Fruit fly (Drosophila melanogaster) S2 (cell line): Measurements from ENCODE around the gene CG15891.

Source experiments
- CG8478 ChIP-seq: fragments of >200 bp; optimal IDR thresholded peaks from 2 replicates; lab custom pipeline; 2018
- CTCF ChIP-seq, 2 experiments: fragments of >200 bp; optimal IDR thresholded peaks; 2 replicates each; lab custom pipeline; 2018

CG15891 gene

DNA sequence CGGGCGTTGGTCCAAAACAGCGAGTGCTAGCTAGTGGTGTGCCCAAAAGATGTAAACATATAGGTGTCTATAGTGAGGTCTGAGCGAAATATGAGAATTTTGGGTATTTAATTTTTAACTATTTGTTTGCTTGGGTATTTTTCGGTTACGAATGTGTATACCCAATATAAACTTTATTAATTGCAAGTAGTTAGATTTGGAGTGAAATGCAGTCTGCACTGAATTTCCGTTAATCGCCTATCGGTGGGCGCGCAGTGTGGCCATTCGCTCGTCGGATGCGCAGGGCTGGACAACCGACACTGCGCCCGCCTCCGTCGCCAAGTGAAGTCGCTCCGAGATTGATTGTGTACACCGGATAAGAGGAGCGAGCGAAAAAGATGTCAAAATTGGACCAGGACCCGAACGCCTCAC is at the start of gene CG15891, which contains the start of gene CG3815:
Gene CG15891 (minus strand): TSS at position 217 of the 411 bp plus-strand sequence.
Gene CG3815 (plus strand): TSS at position 261 of the 411 bp plus-strand sequence.
- no peak for TF ChIP-seq CG8478 (lab: Kevin White, UChicago)
- TF ChIP-seq CTCF (optimal IDR thresholded peaks at IDR 0.05; lab: Kevin White, UChicago): no peak

DNA sequence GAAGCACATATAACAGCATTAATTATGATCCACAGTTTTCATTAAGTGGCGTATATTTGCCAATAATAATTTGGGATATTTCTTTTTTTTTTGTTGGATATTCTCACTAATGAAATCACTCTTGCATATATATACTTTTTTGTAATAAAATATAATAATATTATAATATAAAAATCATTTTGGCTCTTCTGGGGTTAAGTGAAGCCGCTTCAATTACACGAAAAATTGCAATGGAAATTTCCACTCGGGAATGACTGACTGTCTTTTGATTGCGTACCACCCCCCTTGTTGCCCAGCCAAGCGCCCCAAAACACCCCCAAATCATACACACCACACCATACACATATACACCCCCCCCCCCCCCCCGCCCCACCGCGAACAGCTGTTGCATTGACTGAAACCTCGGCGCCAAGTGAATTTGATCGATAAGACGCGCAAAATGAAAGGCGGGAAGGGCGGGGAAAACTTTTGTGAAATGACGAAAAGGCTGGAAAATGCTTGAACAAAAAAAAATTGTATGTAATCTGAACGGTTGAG is 49.5 kb upstream of the CG15891 start:
- no peak for TF ChIP-seq CTCF (optimal IDR thresholded peaks at IDR 0.05; lab: Kevin White, UChicago)
- TF ChIP-seq CG8478 (lab: Kevin White, UChicago): no peak

DNA sequence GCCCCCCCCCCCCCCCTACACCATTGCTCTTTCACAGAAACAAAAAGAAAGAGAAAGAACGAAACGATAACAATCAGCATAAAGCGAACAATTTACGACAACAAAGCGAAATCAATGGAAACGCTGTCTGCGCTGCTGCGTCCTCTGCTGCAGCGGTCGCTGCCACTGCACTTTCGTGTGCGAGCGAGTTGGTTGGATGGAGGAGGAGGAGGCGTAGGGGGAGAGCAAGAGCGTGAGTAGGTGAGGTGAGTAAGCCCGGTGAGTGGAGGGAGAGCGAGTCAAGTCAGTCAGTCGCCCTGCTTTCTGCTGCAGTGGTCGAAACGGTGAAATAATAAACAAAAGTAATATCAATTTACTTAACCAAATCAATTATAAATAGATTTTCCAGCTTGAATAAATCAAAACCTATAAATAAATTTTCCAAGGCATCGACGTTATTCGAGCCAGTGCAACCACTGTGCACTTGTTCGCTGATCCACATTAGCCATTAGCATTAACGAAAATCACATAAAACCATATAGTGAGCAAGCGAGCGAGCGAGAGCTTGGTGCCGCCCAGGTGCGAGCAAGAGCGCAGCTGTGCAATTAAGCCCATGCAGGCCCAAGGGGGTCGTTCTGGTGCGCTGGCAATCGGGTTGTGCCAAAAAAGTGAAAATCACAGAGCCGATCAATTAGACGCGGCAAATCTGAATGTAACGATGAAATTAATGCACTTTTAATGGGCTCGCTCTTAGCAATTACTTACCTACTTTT is 48.8 kb upstream of the CG15891 start:
- TF ChIP-seq CG8478 (lab: Kevin White, UChicago) (no peak), CTCF (optimal IDR thresholded peaks at IDR 0.05; lab: Kevin White, UChicago) (no peak)

DNA sequence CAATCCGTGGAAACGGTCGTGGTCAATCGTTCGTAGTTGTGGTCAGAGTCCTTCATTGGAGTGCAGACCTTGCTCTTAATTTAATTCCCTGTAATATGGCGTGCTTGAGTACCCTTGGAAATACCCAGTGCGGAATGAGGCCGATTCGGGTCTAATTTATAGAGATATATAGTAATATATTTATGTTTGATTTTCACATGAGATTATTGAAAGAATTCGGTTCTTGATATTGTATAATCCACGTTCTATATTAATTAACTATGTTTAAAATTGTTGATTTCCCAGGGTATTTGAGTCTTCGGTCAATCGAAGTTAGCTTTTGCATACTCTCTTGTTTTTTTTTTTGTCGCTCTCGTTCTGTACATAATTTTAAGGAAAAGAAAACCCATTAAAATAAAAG is 48.2 kb upstream of the CG15891 start:
- TF ChIP-seq CG8478 (lab: Kevin White, UChicago) (no peak), CTCF (optimal IDR thresholded peaks at IDR 0.05; lab: Kevin White, UChicago) (no peak)

DNA sequence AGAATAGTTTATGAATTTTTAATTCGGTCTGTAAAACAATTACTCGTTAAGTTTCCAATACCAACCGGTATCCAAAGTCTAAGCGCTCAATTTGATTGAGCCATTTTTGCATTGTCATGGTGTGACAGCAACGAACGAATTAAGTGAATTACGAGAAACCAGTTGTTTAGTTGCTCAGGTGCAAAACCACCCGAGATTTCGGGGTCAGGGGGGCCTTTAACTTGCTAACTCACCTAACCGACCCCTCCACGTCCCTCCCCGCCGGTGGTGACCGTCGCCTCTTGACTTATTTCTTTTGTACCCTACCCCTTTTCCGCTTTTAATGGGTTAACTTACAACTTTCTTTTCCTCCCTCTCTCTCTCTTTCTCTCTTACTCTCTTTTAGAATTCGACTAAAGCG is 46.5 kb upstream of the CG15891 start:
- no peak for TF ChIP-seq CTCF (optimal IDR thresholded peaks at IDR 0.05; lab: Kevin White, UChicago)
- no peak for TF ChIP-seq CG8478 (lab: Kevin White, UChicago)

DNA sequence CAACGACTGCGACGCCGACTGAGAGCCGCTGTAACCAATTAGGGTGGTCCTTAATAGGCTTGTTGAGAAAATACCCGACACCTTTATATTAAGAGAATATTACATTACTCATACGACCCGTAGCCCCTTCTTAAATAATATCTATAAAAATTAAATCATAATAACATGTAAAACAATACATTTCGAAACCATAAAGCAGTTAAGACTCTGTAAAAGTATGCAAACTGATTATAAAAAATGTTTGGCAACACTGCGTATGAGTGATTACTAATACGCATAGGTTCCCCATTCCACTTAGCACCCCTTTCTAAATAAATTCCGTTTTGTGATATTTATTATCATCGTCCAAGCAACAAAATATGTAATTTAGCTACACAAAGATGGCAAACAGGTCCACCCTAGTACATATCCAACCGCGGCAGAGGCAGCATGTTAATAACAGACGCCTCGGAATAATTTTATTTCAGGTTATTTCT is 45.5 kb upstream of the CG15891 start:
- TF ChIP-seq CTCF (optimal IDR thresholded peaks at IDR 0.05; lab: Kevin White, UChicago): no peak
- TF ChIP-seq CG8478 (lab: Kevin White, UChicago): no peak

DNA sequence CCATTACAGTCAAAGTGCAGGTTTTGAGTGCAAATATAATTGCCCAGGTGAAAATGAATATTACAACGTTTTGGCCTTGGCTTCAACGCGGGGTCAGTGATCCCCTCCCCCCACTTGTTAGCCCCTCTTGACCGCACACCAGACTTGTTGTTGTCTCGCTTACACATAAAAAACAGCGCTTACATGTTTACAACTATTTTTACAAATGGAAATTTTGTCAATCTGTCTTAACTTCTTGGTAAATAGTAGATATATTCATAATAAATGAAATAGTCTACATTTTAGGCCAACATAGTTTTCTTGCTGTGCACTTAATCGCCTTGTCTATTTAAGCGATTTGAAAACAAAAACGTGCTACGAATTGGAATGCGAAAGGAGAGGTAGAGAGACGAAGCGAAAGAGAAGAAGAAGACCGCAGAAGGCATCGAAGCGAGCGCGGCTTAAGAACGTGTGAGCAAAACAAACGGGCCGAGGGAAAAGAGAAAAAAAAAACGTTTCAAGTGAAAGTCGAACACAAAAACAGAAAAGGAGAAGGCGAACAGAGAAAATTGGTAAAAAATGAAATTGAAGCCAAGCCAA is 44.9 kb upstream of the CG15891 start:
- TF ChIP-seq CTCF (optimal IDR thresholded peaks at IDR 0.05; lab: Kevin White, UChicago): no peak
- TF ChIP-seq CG8478 (lab: Kevin White, UChicago): no peak

DNA sequence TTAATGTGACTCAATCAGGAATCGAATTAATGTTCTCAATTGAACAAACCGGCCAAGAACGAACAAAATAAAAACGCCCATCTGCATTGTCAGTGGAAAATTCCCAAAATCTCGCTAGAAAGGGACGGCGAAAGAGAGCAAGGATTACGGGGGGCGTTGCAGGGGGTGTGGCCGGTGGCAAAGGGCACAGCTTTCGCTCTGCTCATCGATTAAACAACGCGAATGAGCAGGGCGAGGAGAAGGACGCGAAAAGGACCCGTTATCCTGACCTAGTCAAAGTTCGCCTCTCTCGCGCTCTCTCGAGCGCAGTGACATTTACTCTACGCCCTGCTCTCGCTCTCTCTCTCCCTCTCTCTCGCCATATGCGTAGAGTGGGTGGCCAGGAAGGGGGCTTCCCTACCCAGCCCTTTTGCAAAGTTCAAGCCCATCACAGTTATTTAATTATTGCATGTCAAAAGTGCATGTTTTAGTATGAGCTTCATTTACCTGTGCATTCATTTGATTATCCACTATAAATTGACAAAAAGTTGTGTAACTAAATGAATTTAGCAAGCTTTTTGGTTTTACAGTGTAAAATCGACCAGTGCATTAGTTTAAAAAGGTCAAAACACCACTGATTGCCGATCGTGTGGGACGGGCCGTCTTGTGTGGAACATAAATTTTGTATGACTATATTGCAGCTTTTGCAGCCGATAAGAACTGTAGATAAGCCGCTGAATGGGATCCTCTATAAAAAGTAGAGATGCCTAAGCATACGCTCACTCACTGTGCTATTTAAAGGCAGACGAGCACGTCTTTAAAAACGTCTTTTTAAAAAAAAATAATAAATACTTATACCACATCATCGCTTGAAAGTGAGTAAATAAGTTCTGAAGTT is 43.8 kb upstream of the CG15891 start:
- no peak for TF ChIP-seq CTCF (optimal IDR thresholded peaks at IDR 0.05; lab: Kevin White, UChicago)
- TF ChIP-seq CG8478 (lab: Kevin White, UChicago): no peak

DNA sequence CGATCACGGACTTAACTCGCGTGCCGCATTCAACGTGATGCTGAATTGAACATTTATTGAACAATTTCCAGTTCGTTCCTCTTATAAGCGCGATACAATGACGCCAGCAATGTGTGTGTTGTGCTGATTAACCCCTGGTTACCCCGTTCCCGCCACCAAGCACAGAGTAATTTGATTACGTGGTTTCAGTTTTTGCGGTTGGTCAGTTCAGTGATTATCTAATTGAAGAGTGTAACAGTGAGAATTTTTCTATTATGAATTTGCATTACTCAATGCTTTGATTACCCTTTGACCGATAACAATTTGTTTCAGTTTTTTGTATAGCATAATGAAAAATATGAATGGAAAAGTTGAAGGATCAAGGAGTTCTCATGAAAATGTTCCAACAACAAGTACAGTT is 42.6 kb upstream of the CG15891 start, which contains the start of gene CG3842:
Gene CG3842 (plus strand): TSS at position 61 of the 400 bp plus-strand sequence.
- TF ChIP-seq CTCF (optimal IDR thresholded peaks at IDR 0.05; lab: Kevin White, UChicago): no peak
- TF ChIP-seq CG8478 (lab: Kevin White, UChicago): no peak

DNA sequence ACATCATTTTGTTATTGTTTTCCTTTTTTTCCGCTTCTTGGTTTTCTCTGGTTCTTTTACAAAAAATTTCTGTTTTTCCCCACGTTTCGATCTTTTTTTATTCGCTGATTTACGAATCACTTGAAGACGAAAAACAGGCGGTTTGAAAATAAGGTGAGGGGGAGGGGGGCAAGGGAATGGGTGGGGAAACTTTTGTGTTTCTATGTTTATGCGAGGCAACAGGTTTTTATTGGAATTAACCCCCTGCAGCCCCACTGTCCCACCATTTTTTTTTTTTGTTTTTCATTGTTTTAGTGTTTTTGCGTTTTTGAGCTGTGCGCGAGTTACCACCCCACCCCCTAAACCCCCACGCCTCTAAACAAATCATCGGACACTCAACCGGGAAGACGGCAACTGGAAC is 39.8 kb upstream of the CG15891 start:
- no peak for TF ChIP-seq CG8478 (lab: Kevin White, UChicago)
- TF ChIP-seq CTCF (optimal IDR thresholded peaks at IDR 0.05; lab: Kevin White, UChicago): no peak

DNA sequence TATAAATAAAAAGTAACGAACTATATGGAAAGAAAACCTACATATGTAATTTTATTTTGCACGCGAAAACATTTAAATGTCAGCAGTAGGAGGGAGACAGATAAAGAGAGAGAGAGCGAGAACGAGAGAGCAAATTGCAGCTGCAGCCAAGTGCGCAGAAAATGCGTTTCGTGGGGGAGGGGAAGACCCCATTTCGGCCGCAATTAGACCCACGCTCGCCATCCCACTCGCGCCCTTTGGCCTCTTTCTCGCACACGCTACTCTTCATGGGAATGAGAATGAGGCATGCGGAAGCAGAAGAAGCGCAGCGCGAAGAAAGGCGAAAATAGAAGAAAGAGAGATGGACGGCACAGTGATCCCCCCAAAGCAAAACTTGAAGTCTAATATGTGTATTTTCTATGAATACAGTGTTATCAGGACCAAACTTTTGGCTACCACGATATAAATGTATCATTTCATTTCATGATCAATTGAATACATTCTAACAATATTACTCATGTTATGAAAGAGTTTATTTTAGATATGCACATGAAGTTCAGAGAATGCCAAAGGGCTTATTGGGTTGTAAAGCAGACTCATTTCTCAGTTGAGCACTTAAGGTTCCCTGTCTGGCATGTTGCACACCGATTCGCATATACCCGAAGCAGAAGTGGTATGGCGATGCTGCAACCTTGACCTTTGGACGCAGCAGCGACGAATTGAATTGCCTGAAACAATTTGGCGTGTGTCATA is 38.0 kb upstream of the CG15891 start:
- TF ChIP-seq CTCF (optimal IDR thresholded peaks at IDR 0.05; lab: Kevin White, UChicago) (no peak), CG8478 (lab: Kevin White, UChicago) (no peak)

DNA sequence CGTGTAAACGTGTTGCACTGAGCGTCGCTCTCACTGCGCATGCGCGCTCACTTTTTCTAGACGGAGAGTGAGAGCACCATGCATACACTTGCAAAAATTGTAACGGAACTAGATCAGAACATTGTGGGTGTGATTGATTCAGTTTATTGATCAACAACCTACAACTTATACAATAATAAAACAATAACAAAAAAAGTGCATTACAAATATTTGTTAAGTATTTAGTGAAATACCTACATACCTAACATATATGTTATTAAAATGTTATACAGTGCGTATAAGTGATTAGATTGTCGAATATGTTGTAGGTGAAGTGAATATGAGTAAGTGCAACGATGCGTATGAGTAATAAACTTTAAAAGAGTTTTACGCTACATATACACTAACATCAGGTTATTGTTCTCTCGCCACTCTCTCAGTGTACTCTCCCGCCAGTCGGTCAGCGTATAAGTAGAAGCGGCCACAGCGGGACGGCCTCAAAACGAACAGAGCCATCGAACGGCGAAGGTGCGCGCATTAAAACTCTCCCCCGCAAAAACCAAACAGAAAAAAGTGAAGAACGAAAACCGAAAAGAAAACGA is 35.3 kb upstream of the CG15891 start, which contains the start of gene CG42240:
Gene CG42240 (plus strand): TSS at position 474 of the 581 bp plus-strand sequence.
- TF ChIP-seq CTCF (optimal IDR thresholded peaks at IDR 0.05; lab: Kevin White, UChicago): no peak
- no peak for TF ChIP-seq CG8478 (lab: Kevin White, UChicago)

DNA sequence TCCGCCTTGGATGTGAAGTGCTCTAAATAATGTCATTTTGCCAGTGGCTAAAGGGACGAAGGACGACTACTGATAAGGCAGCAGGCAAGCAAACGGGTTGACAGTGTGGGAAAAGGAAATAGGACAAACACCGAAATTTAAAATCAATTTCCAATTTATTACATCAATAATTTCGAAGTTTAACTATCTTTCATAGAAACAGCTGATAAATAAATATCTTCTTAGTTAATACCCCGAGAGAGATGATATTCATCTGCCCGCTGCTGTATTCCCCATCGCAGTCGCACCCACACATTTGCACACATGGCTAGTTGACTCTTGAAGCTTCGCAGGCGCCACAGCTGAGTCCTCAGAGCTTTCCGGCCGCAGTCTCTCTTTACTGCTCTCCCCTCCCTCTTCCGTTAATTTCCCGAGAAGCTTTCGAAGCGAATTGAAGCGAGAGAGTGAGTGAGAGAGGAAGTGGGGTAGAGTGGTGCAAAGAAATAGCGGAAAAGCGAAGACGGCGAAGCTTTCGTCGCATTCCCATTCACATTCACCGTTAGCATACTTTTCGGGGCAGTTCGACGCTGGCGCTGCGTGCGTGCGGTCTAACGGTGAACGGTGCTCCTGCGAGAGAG is 21.8 kb upstream of the CG15891 start:
- TF ChIP-seq CG8478 (lab: Kevin White, UChicago): no peak
- no peak for TF ChIP-seq CTCF (optimal IDR thresholded peaks at IDR 0.05; lab: Kevin White, UChicago)
